Worm (Caenorhabditis elegans) whole organism, L3 larva: ENCODE measurements around the gene Y71H2B.2.

Source experiments
- R02D3.7 ChIP-seq: fragments of 150-350 bp; optimal IDR thresholded peaks from 2 replicates; lab custom pipeline; 2014; ENCODE audit warnings: missing biosample characterization, missing genetic modification characterization
- ZK546.5 ChIP-seq: sonication (generic microtip); optimal IDR thresholded peaks from 2 replicates; lab custom pipeline; 2017; ENCODE audit warnings: missing biosample characterization, missing genetic modification characterization
- aly-2 ChIP-seq: fragments of 150-350 bp; optimal IDR thresholded peaks from 2 replicates; lab custom pipeline; 2014; ENCODE audit warnings: missing biosample characterization, missing genetic modification characterization
- ama-1 ChIP-seq: fragments of 150-350 bp; optimal IDR thresholded peaks from 2 replicates; lab custom pipeline; 2018
- ceh-16 ChIP-seq: sonication (generic microtip); optimal IDR thresholded peaks from 2 replicates; lab custom pipeline; 2017; ENCODE audit warnings: missing biosample characterization, missing genetic modification characterization
- ceh-28 ChIP-seq: fragments of 150-350 bp; optimal IDR thresholded peaks from 2 replicates; lab custom pipeline; 2014; ENCODE audit warnings: missing biosample characterization, missing genetic modification reagents, missing genetic modification characterization
- ceh-82 ChIP-seq: fragments of 150-350 bp; optimal IDR thresholded peaks from 2 replicates; lab custom pipeline; 2014; ENCODE audit warnings: missing biosample characterization, missing genetic modification characterization
- ceh-9 ChIP-seq: sonication (generic microtip); optimal IDR thresholded peaks from 2 replicates; lab custom pipeline; 2018; ENCODE audit warnings: missing biosample characterization, missing genetic modification characterization
- daf-12 ChIP-seq: fragments of 150-350 bp; optimal IDR thresholded peaks from 2 replicates; lab custom pipeline; 2014; ENCODE audit warnings: missing biosample characterization, missing genetic modification reagents, missing genetic modification characterization
- egl-27 ChIP-seq: sonication (generic microtip); optimal IDR thresholded peaks from 4 replicates; lab custom pipeline; 2017; ENCODE audit warnings: missing biosample characterization, missing genetic modification reagents, missing genetic modification characterization
- egl-5 ChIP-seq: fragments of 150-350 bp; optimal IDR thresholded peaks from 2 replicates; lab custom pipeline; 2017; ENCODE audit warnings: missing biosample characterization, missing genetic modification reagents, missing genetic modification characterization, inconsistent platforms
- elt-1 ChIP-seq: fragments of 150-350 bp; optimal IDR thresholded peaks from 2 replicates; lab custom pipeline; 2014; ENCODE audit warnings: missing biosample characterization, missing genetic modification characterization
- elt-2 ChIP-seq: sonication (generic microtip); optimal IDR thresholded peaks from 2 replicates; lab custom pipeline; 2016; ENCODE audit warnings: missing genetic modification reagents, mild to moderate bottlenecking, missing genetic modification characterization, missing compliant biosample characterization
- elt-3 ChIP-seq, 3 experiments: fragments of 150-350 bp in 1 of 3; sonication (generic microtip) in 2 of 3; optimal IDR thresholded peaks; 2 replicates in 2 of 3; 4 replicates in 1 of 3; lab custom pipeline; 2014 to 2017; ENCODE audit warnings: missing biosample characterization in 3 of 3, missing genetic modification characterization in 3 of 3
- eor-1 ChIP-seq, 2 experiments: fragments of 150-350 bp; optimal IDR thresholded peaks; 2 replicates each; lab custom pipeline; 2014 to 2018; ENCODE audit warnings: missing biosample characterization in 2 of 2, missing genetic modification characterization in 2 of 2
- fkh-10 ChIP-seq: sonication (generic microtip); optimal IDR thresholded peaks from 2 replicates; lab custom pipeline; 2017; ENCODE audit warnings: missing biosample characterization, missing genetic modification reagents, missing genetic modification characterization
- fkh-2 ChIP-seq: fragments of 150-350 bp; optimal IDR thresholded peaks from 2 replicates; lab custom pipeline; 2014; ENCODE audit warnings: missing biosample characterization, missing genetic modification reagents, missing genetic modification characterization
- fos-1 ChIP-seq: fragments of 150-350 bp; optimal IDR thresholded peaks from 2 replicates; lab custom pipeline; 2014; ENCODE audit warnings: missing biosample characterization, missing genetic modification characterization
- hmg-11 ChIP-seq: sonication (generic microtip); optimal IDR thresholded peaks from 2 replicates; lab custom pipeline; 2016; ENCODE audit warnings: missing genetic modification characterization, missing compliant biosample characterization
- jun-1 ChIP-seq: fragments of 150-350 bp; optimal IDR thresholded peaks from 2 replicates; lab custom pipeline; 2014; ENCODE audit warnings: missing biosample characterization, missing genetic modification reagents, missing genetic modification characterization
- lin-15B ChIP-seq: fragments of 150-350 bp; optimal IDR thresholded peaks from 2 replicates; lab custom pipeline; 2014; ENCODE audit warnings: missing biosample characterization, missing genetic modification characterization
- lin-39 ChIP-seq: fragments of 150-350 bp; optimal IDR thresholded peaks from 2 replicates; lab custom pipeline; 2018; ENCODE audit warnings: missing biosample characterization, missing genetic modification reagents, missing genetic modification characterization
- lsy-12 ChIP-seq: sonication (generic microtip); optimal IDR thresholded peaks from 2 replicates; lab custom pipeline; 2016; ENCODE audit warnings: mild to moderate bottlenecking, missing genetic modification characterization, missing compliant biosample characterization
- mdl-1 ChIP-seq: fragments of 150-350 bp; optimal IDR thresholded peaks from 2 replicates; lab custom pipeline; 2014; ENCODE audit warnings: missing biosample characterization, missing genetic modification characterization
- mml-1 ChIP-seq: fragments of 150-350 bp; sonication (generic microtip); optimal IDR thresholded peaks from 3 replicates; lab custom pipeline; 2014; ENCODE audit warnings: missing biosample characterization, missing genetic modification characterization
- nhr-11 ChIP-seq: fragments of 150-350 bp; optimal IDR thresholded peaks from 2 replicates; lab custom pipeline; 2014; ENCODE audit warnings: missing biosample characterization, missing genetic modification characterization
- nhr-12 ChIP-seq: fragments of 150-350 bp; optimal IDR thresholded peaks from 2 replicates; lab custom pipeline; 2014; ENCODE audit warnings: missing biosample characterization, missing genetic modification characterization
- nhr-23 ChIP-seq: fragments of 150-350 bp; optimal IDR thresholded peaks from 2 replicates; lab custom pipeline; 2014; ENCODE audit warnings: missing biosample characterization, missing genetic modification reagents, missing genetic modification characterization
- nhr-237 ChIP-seq: fragments of 150-350 bp; optimal IDR thresholded peaks from 2 replicates; lab custom pipeline; 2014; ENCODE audit warnings: missing biosample characterization, missing genetic modification characterization
- nhr-25 ChIP-seq: sonication (generic microtip); optimal IDR thresholded peaks from 2 replicates; lab custom pipeline; 2017; ENCODE audit warnings: missing biosample characterization, missing genetic modification characterization
- nhr-28 ChIP-seq: fragments of 150-350 bp; optimal IDR thresholded peaks from 2 replicates; lab custom pipeline; 2014; ENCODE audit warnings: missing biosample characterization, missing genetic modification characterization
- nhr-43 ChIP-seq: sonication (generic microtip); optimal IDR thresholded peaks from 2 replicates; lab custom pipeline; 2016; ENCODE audit warnings: mild to moderate bottlenecking, missing genetic modification characterization, missing compliant biosample characterization; ENCODE audit not compliant: poor library complexity, severe bottlenecking
- nhr-67 ChIP-seq: fragments of 150-350 bp; optimal IDR thresholded peaks from 2 replicates; lab custom pipeline; 2014; ENCODE audit warnings: missing biosample characterization, missing genetic modification characterization
- nhr-76 ChIP-seq: fragments of 150-350 bp; sonication (generic microtip); optimal IDR thresholded peaks from 5 replicates; lab custom pipeline; 2014; ENCODE audit warnings: missing biosample characterization, missing genetic modification characterization
- nhr-77 ChIP-seq: fragments of 150-350 bp; optimal IDR thresholded peaks from 2 replicates; lab custom pipeline; 2014; ENCODE audit warnings: missing biosample characterization, missing genetic modification characterization
- pha-4 ChIP-seq: fragments of 150-350 bp; optimal IDR thresholded peaks from 2 replicates; lab custom pipeline; 2014; ENCODE audit warnings: missing biosample characterization, missing genetic modification reagents, missing genetic modification characterization
- pqm-1 ChIP-seq: fragments of 150-350 bp; optimal IDR thresholded peaks from 2 replicates; lab custom pipeline; 2017; ENCODE audit warnings: missing biosample characterization, missing genetic modification characterization, inconsistent platforms
- sea-2 ChIP-seq: fragments of 150-350 bp; sonication (generic microtip); optimal IDR thresholded peaks from 4 replicates; lab custom pipeline; 2014; ENCODE audit warnings: missing biosample characterization, missing genetic modification reagents, missing genetic modification characterization
- skn-1 ChIP-seq: fragments of 150-350 bp; optimal IDR thresholded peaks from 2 replicates; lab custom pipeline; 2014; ENCODE audit warnings: missing biosample characterization, missing genetic modification characterization
- snpc-4 ChIP-seq: fragments of 150-350 bp; optimal IDR thresholded peaks from 2 replicates; lab custom pipeline; 2014; ENCODE audit warnings: missing biosample characterization, missing genetic modification characterization
- tbx-2 ChIP-seq: sonication (generic microtip); optimal IDR thresholded peaks from 2 replicates; lab custom pipeline; 2016; ENCODE audit warnings: mild to moderate bottlenecking, missing genetic modification characterization, missing compliant biosample characterization
- unc-39 ChIP-seq: sonication (generic microtip); optimal IDR thresholded peaks from 4 replicates; lab custom pipeline; 2017; ENCODE audit warnings: missing biosample characterization, missing genetic modification characterization
- unc-62 ChIP-seq: fragments of 150-350 bp; sonication (generic microtip); optimal IDR thresholded peaks from 4 replicates; lab custom pipeline; 2014; ENCODE audit warnings: missing biosample characterization, missing genetic modification reagents, missing genetic modification characterization
- zag-1 ChIP-seq: fragments of 150-350 bp; optimal IDR thresholded peaks from 2 replicates; lab custom pipeline; 2014; ENCODE audit warnings: missing biosample characterization, missing genetic modification characterization
- ztf-11 ChIP-seq: fragments of 150-350 bp; optimal IDR thresholded peaks from 2 replicates; lab custom pipeline; 2014; ENCODE audit warnings: missing biosample characterization, missing genetic modification characterization
- ztf-4 ChIP-seq: fragments of 150-350 bp; optimal IDR thresholded peaks from 2 replicates; lab custom pipeline; 2014; ENCODE audit warnings: missing biosample characterization, missing genetic modification characterization

The Y71H2B.2 gene

ce11 chrIII:2636137-2636536 lies 13.2 kb downstream of the Y71H2B.2 start, which contains the start of gene zmp-2:
Gene zmp-2 (plus strand): TSS chrIII:2636383.
- TF ChIP-seq nhr-12 (no peak), daf-12 (tag; lab: Kevin White, UChicago) (no peak), pha-4 (no peak), pqm-1 (tag; lab: Kevin White, UChicago) (no peak), ceh-9 (tag; lab: Kevin White, UChicago) (no peak), R02D3.7 (tag; lab: Kevin White, UChicago) (no peak), nhr-77 (tag; lab: Kevin White, UChicago) (no peak), ceh-82 (tag; lab: Kevin White, UChicago) (no peak), tbx-2 (no peak)

ce11 chrIII:2641659-2642058 lies 18.7 kb downstream of the Y71H2B.2 start:
- TF ChIP-seq nhr-76 (no peak), nhr-43 (tag; lab: Kevin White, UChicago) (no peak), ceh-16 (no peak), zag-1 (tag; lab: Kevin White, UChicago) (no peak), pha-4 (no peak), egl-5 (no peak), ztf-4 (no peak), sea-2 (GFP tag; lab: Kevin White, UChicago) (no peak), ztf-11 (tag; lab: Kevin White, UChicago) (no peak), mdl-1 (tag; lab: Kevin White, UChicago) (no peak), jun-1 (tag; lab: Kevin White, UChicago) (no peak), lin-15B (tag; lab: Kevin White, UChicago) (no peak), R02D3.7 (tag; lab: Kevin White, UChicago) (no peak), nhr-28 (tag; lab: Kevin White, UChicago) (no peak), elt-2 (tag; lab: Kevin White, UChicago) (no peak), nhr-67 (no peak), fkh-10 (no peak), nhr-23 (tag; lab: Kevin White, UChicago) (no peak), tbx-2 (no peak)

ce11 chrIII:2647194-2647925 lies 24.4 kb downstream of the Y71H2B.2 start:
- TF ChIP-seq tbx-2 (no peak), fkh-2 (tag; lab: Kevin White, UChicago) (no peak), mml-1 (tag; lab: Kevin White, UChicago) (no peak), ceh-82 (tag; lab: Kevin White, UChicago) (no peak), mdl-1 (tag; lab: Kevin White, UChicago) (no peak), nhr-25 (tag; lab: Kevin White, UChicago) (no peak), elt-3 (tag; optimal IDR thresholded peaks at IDR 0.05; lab: Kevin White, UChicago) (peak in 1 of 3 experiments; percentile 3), unc-39 (no peak), skn-1 (tag; lab: Kevin White, UChicago) (no peak), hmg-11 (tag; lab: Kevin White, UChicago) (no peak), fos-1 (tag; lab: Kevin White, UChicago) (no peak), nhr-28 (tag; lab: Kevin White, UChicago) (no peak), elt-1 (tag; lab: Kevin White, UChicago) (no peak), pha-4 (peak; percentile 37), nhr-67 (no peak), egl-27 (no peak), lin-39 (tag; lab: Kevin White, UChicago) (no peak), unc-62 (GFP tag; lab: Kevin White, UChicago) (no peak), fkh-10 (no peak), nhr-43 (tag; lab: Kevin White, UChicago) (peak; percentile 1), R02D3.7 (tag; lab: Kevin White, UChicago) (no peak), nhr-23 (tag; lab: Kevin White, UChicago) (peak; percentile 55), nhr-12 (no peak), ama-1 (no peak), ztf-11 (tag; lab: Kevin White, UChicago) (no peak), aly-2 (tag; lab: Kevin White, UChicago) (no peak), elt-2 (tag; lab: Kevin White, UChicago) (peak; percentile 67), pqm-1 (tag; lab: Kevin White, UChicago) (peak; percentile 52), ztf-4 (no peak), lin-15B (tag; lab: Kevin White, UChicago) (no peak), daf-12 (tag; lab: Kevin White, UChicago) (no peak), zag-1 (tag; lab: Kevin White, UChicago) (no peak), ceh-9 (tag; lab: Kevin White, UChicago) (no peak), eor-1 (tag; optimal IDR thresholded peaks at IDR 0.05; lab: Kevin White, UChicago) (no peak), ZK546.5 (no peak), nhr-237 (tag; lab: Kevin White, UChicago) (no peak), snpc-4 (tag; lab: Kevin White, UChicago) (no peak), nhr-11 (tag; lab: Kevin White, UChicago) (no peak), sea-2 (GFP tag; lab: Kevin White, UChicago) (no peak), jun-1 (tag; lab: Kevin White, UChicago) (no peak), lsy-12 (no peak), ceh-28 (tag; lab: Kevin White, UChicago) (peak; percentile 33), nhr-77 (tag; lab: Kevin White, UChicago) (no peak), nhr-76 (no peak), egl-5 (no peak)
